Worm (Caenorhabditis elegans) whole organism, late embryonic: ENCODE measurements around the gene ugt-34.

Experiments
- C08G9.2 ChIP-seq: sonication (generic microtip); optimal IDR thresholded peaks from 2 replicates; lab custom pipeline; 2016; ENCODE audit warnings: mild to moderate bottlenecking, missing genetic modification characterization, moderate library complexity, missing compliant biosample characterization
- K02D7.2 ChIP-seq: sonication (generic microtip); optimal IDR thresholded peaks from 2 replicates; lab custom pipeline; 2017; ENCODE audit warnings: mild to moderate bottlenecking, missing genetic modification characterization, missing compliant biosample characterization
- K09A11.1 ChIP-seq: sonication (generic microtip); optimal IDR thresholded peaks from 2 replicates; lab custom pipeline; 2017; ENCODE audit warnings: antibody characterized with exemption, mild to moderate bottlenecking, missing genetic modification characterization, missing compliant biosample characterization; ENCODE audit not compliant: insufficient read depth
- ama-1 ChIP-seq: fragments of 150-350 bp; optimal IDR thresholded peaks from 2 replicates; lab custom pipeline; 2014
- ceh-14 ChIP-seq: sonication (generic microtip); optimal IDR thresholded peaks from 2 replicates; lab custom pipeline; 2016; ENCODE audit warnings: missing genotype, missing genetic modification characterization, missing compliant biosample characterization
- ceh-19 ChIP-seq: fragments of 200-800 bp; sonication (Bioruptor generic); optimal IDR thresholded peaks from 2 replicates; lab custom pipeline; 2018; ENCODE audit warnings: mild to moderate bottlenecking, missing genetic modification characterization, missing compliant biosample characterization
- ceh-31 ChIP-seq: sonication (generic microtip); optimal IDR thresholded peaks from 2 replicates; lab custom pipeline; 2016; ENCODE audit warnings: missing genetic modification characterization, missing compliant biosample characterization
- ceh-34 ChIP-seq: sonication (generic microtip); optimal IDR thresholded peaks from 2 replicates; lab custom pipeline; 2016; ENCODE audit warnings: mild to moderate bottlenecking, missing genetic modification characterization, missing compliant biosample characterization
- ceh-6 ChIP-seq: fragments of 200-800 bp; sonication (Bioruptor generic); optimal IDR thresholded peaks from 2 replicates; lab custom pipeline; 2018; ENCODE audit warnings: mild to moderate bottlenecking, missing genetic modification characterization, missing compliant biosample characterization
- dmd-4 ChIP-seq: sonication (generic microtip); optimal IDR thresholded peaks from 2 replicates; lab custom pipeline; 2016; ENCODE audit warnings: borderline replicate concordance, missing genetic modification characterization, missing compliant biosample characterization
- dve-1 ChIP-seq: sonication (generic microtip); optimal IDR thresholded peaks from 2 replicates; lab custom pipeline; 2017; ENCODE audit warnings: antibody characterized with exemption, mild to moderate bottlenecking, missing genetic modification characterization, missing compliant biosample characterization
- elt-2 ChIP-seq: sonication (generic microtip); optimal IDR thresholded peaks from 2 replicates; lab custom pipeline; 2016; ENCODE audit warnings: missing genetic modification reagents, missing genetic modification characterization, missing compliant biosample characterization
- elt-4 ChIP-seq: sonication (generic microtip); optimal IDR thresholded peaks from 2 replicates; lab custom pipeline; 2016; ENCODE audit warnings: missing genetic modification characterization, missing compliant biosample characterization
- ets-4 ChIP-seq: sonication (generic microtip); optimal IDR thresholded peaks from 2 replicates; lab custom pipeline; 2016; ENCODE audit warnings: missing genetic modification characterization, missing compliant biosample characterization
- fax-1 ChIP-seq: sonication (generic microtip); optimal IDR thresholded peaks from 2 replicates; lab custom pipeline; 2016; ENCODE audit warnings: missing genotype, missing genetic modification characterization, missing compliant biosample characterization
- gmeb-2 ChIP-seq: sonication (generic microtip); optimal IDR thresholded peaks from 2 replicates; lab custom pipeline; 2016; ENCODE audit warnings: missing genetic modification characterization, inconsistent platforms, missing compliant biosample characterization
- hlh-13 ChIP-seq: fragments of 200-800 bp; sonication (Bioruptor generic); optimal IDR thresholded peaks from 2 replicates; lab custom pipeline; 2018; ENCODE audit warnings: mild to moderate bottlenecking, missing genetic modification characterization, missing compliant biosample characterization
- hlh-15 ChIP-seq: sonication (generic microtip); optimal IDR thresholded peaks from 2 replicates; lab custom pipeline; 2016; ENCODE audit warnings: missing genetic modification characterization, missing compliant biosample characterization
- hlh-30 ChIP-seq: sonication (generic microtip); optimal IDR thresholded peaks from 2 replicates; lab custom pipeline; 2017; ENCODE audit warnings: antibody characterized with exemption, missing genetic modification characterization, missing compliant biosample characterization; ENCODE audit not compliant: insufficient read depth
- hlh-6 ChIP-seq: sonication (generic microtip); optimal IDR thresholded peaks from 2 replicates; lab custom pipeline; 2016; ENCODE audit warnings: missing genotype, missing genetic modification characterization, missing compliant biosample characterization
- madf-2 ChIP-seq: sonication (generic microtip); optimal IDR thresholded peaks from 2 replicates; lab custom pipeline; 2017; ENCODE audit warnings: missing genetic modification characterization, missing compliant biosample characterization
- mec-3 ChIP-seq: sonication (generic microtip); optimal IDR thresholded peaks from 2 replicates; lab custom pipeline; 2016; ENCODE audit warnings: borderline replicate concordance, missing genetic modification characterization, missing compliant biosample characterization
- nhr-11 ChIP-seq: fragments of 150-350 bp; optimal IDR thresholded peaks from 2 replicates; lab custom pipeline; 2014; ENCODE audit warnings: missing biosample characterization, missing genetic modification characterization
- nhr-232 ChIP-seq: sonication (generic microtip); optimal IDR thresholded peaks from 2 replicates; lab custom pipeline; 2016; ENCODE audit warnings: missing genetic modification characterization, missing compliant biosample characterization
- pat-9 ChIP-seq: fragments of 200-800 bp; sonication (Bioruptor generic); optimal IDR thresholded peaks from 2 replicates; lab custom pipeline; 2018; ENCODE audit warnings: mild to moderate bottlenecking, missing genetic modification characterization, moderate library complexity, missing compliant biosample characterization
- pax-1 ChIP-seq: fragments of 150-350 bp; optimal IDR thresholded peaks from 2 replicates; lab custom pipeline; 2014; ENCODE audit warnings: missing biosample characterization, missing genetic modification characterization
- pha-2 ChIP-seq: sonication (generic microtip); optimal IDR thresholded peaks from 2 replicates; lab custom pipeline; 2017; ENCODE audit warnings: mild to moderate bottlenecking, missing genetic modification characterization, missing compliant biosample characterization
- pros-1 ChIP-seq: fragments of 150-350 bp; optimal IDR thresholded peaks from 2 replicates; lab custom pipeline; 2014; ENCODE audit warnings: missing biosample characterization, missing genetic modification reagents, missing genetic modification characterization
- ref-2 ChIP-seq: sonication (generic microtip); optimal IDR thresholded peaks from 2 replicates; lab custom pipeline; 2016; ENCODE audit warnings: missing genetic modification characterization, missing compliant biosample characterization
- rnt-1 ChIP-seq: sonication (generic microtip); optimal IDR thresholded peaks from 2 replicates; lab custom pipeline; 2016; ENCODE audit warnings: missing genetic modification characterization, missing compliant biosample characterization
- sdc-2 ChIP-seq: sonication (generic microtip); optimal IDR thresholded peaks from 2 replicates; lab custom pipeline; 2016; ENCODE audit warnings: missing genotype, missing genetic modification characterization, missing compliant biosample characterization
- syd-9 ChIP-seq: sonication (generic microtip); optimal IDR thresholded peaks from 2 replicates; lab custom pipeline; 2016; ENCODE audit warnings: mild to moderate bottlenecking, missing genetic modification characterization, moderate library complexity, missing compliant biosample characterization
- tbx-7 ChIP-seq: sonication (generic microtip); optimal IDR thresholded peaks from 2 replicates; lab custom pipeline; 2016; ENCODE audit warnings: missing genotype, missing genetic modification characterization, missing compliant biosample characterization
- ttx-3 ChIP-seq: sonication (generic microtip); optimal IDR thresholded peaks from 2 replicates; lab custom pipeline; 2016; ENCODE audit warnings: missing genetic modification reagents, missing genetic modification characterization, missing compliant biosample characterization
- unc-3 ChIP-seq, 2 experiments: fragments of 200-800 bp in 1 of 2; sonication (Bioruptor generic) in 1 of 2; sonication (generic microtip) in 1 of 2; conservative IDR thresholded peaks in 1 of 2; optimal IDR thresholded peaks in 1 of 2; 2 replicates each; pipeline versions ENCODE4 v1.3.6 to Lab custom; 2016 to 2022; ENCODE audit warnings: missing compliant biosample characterization in 2 of 2, missing genetic modification characterization in 2 of 2, missing genetic modification reagents in 1 of 2
- unc-42 ChIP-seq: sonication (generic microtip); optimal IDR thresholded peaks from 2 replicates; lab custom pipeline; 2016; ENCODE audit warnings: missing genotype, missing genetic modification characterization, missing compliant biosample characterization
- zip-5 ChIP-seq: sonication (generic microtip); optimal IDR thresholded peaks from 2 replicates; lab custom pipeline; 2016; ENCODE audit warnings: missing genetic modification characterization, missing compliant biosample characterization

ugt-34 gene

DNA sequence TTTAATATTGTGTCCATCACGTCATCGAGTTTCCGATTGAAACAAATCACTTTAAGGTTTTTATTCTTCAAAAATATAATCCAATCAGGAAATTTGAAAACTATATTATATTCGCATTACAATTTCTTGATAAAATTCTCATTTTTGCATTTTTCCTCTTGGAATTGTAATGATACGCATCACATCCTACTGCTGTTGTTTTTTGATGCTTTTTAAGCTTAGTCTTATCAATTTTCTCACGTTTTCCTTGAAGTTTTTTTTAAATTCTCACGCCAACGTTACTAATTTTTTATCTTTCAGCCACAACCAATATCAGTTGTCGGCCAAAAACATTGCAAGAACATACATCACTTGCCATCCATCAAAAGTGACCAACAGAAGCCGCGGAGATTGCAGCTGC is 25.3 kb upstream of the ugt-34 start, which contains the start of gene gsp-1:
gsp-1 (plus strand) TSS at position 301 of the 400 bp plus-strand sequence.
- TF ChIP-seq unc-42 (tag; lab: Kevin White, UChicago): no peak
- no peak for TF ChIP-seq ref-2 (tag; lab: Kevin White, UChicago)
- no peak for TF ChIP-seq hlh-13
- no peak for TF ChIP-seq fax-1 (tag; lab: Kevin White, UChicago)
- no peak for TF ChIP-seq unc-3 (GFP tag; conservative IDR thresholded peaks at IDR 0.05; lab: Robert Waterston, UW)
- TF ChIP-seq unc-3 (tag; optimal IDR thresholded peaks at IDR 0.05; lab: Kevin White, UChicago): no peak
- no peak for TF ChIP-seq nhr-232
- no peak for TF ChIP-seq ceh-31 (tag; lab: Kevin White, UChicago)
- no peak for TF ChIP-seq syd-9
- TF ChIP-seq tbx-7 (tag; lab: Kevin White, UChicago): no peak
- no peak for TF ChIP-seq hlh-15 (tag; lab: Kevin White, UChicago)
- TF ChIP-seq pax-1: no peak
- TF ChIP-seq nhr-11: no peak
- TF ChIP-seq sdc-2 (tag; lab: Kevin White, UChicago): no peak
- TF ChIP-seq ceh-19 (GFP tag; lab: Kevin White, UChicago): no peak
- no peak for TF ChIP-seq ceh-14
- TF ChIP-seq ceh-34 (tag; lab: Kevin White, UChicago): no peak
- no peak for TF ChIP-seq dmd-4 (tag; lab: Kevin White, UChicago)
- no peak for TF ChIP-seq pha-2 (tag; lab: Kevin White, UChicago)
- TF ChIP-seq zip-5 (tag; lab: Kevin White, UChicago): no peak

DNA sequence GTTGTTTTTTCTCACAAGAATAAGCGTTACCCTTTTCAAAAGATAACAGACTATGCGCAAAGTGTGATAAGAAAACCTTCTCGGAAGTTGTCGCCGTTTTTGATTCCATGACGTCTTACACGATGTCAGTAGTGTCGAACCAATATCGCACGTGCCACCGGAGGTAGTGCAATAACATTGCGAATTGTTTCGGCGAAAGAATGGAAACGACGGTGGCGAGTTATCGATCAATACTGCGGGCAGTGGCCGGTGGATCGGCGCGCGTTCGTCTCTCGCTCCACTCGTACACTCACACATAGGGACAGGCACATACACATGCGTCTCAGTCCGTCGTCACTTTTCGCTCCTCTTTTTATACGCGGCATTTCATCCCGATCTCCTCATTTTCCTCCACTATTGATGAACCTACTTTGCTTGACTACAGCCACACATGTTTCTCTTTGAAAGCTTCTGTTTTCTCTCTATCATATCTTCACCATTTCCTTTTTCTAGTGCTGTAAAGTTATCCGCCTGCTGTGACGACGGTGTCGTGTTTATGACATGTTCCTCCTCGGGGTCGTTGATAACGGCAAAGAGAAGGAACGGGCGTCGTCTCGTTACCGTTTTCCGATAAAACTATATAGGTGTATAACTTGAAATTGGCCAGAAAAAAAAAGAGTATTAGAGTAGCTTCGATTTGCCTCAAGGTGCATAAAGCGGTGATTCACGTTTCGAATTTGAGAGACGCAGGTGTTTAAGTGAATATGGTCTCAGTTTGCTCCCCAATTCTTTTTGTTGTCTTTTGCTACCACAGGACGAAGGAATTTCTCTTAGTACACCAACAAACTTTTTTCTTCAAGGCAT is 24.6 kb upstream of the ugt-34 start:
- TF ChIP-seq mec-3 (no peak), hlh-30 (no peak), ceh-6 (GFP tag; lab: Kevin White, UChicago) (no peak), ceh-19 (GFP tag; lab: Kevin White, UChicago) (no peak), ama-1 (lab: Kevin White, UChicago) (no peak), ets-4 (tag; lab: Kevin White, UChicago) (no peak), tbx-7 (tag; lab: Kevin White, UChicago) (no peak), madf-2 (tag; lab: Kevin White, UChicago) (no peak), pat-9 (peak; percentile 11), pha-2 (tag; lab: Kevin White, UChicago) (no peak), gmeb-2 (tag; lab: Kevin White, UChicago) (no peak), hlh-6 (tag; lab: Kevin White, UChicago) (peak; percentile 47), rnt-1 (tag; lab: Kevin White, UChicago) (peak; percentile 48), ref-2 (tag; lab: Kevin White, UChicago) (peak; percentile 32), elt-2 (peak; percentile 2), hlh-13 (no peak)
- TF ChIP-seq, all 69 proteins: peak for 5

DNA sequence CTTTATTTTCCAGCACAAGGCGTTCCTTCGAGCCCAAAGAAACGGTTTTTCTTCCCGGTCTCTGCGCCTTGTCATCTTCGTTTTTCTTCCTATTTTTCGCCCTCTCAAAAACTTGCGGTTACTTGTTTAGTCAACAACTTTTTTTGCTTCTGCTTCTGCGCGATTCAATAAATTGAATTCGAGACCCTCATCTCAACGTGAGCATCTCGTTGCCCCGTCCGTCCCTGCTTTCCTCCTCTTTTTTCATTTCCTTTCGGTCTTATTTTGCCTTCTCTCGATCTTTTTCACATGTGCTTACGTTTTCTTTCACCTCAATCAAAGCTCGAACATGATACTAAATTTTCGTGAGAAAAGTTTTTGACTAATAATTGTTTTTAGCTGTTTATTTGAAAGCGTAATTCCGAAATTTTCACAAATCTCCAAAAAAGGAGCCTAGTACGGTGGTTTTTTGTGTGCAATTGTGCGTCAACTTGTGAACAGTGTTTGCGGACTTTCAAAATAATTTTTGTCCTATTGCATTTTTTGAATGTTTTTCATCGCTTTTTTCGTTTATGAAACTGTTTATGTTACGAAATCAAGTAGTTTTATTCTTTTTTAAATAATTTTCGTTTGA is 23.3 kb upstream of the ugt-34 start:
- TF ChIP-seq unc-42 (tag; lab: Kevin White, UChicago) (peak; percentile 80), ttx-3 (tag; lab: Kevin White, UChicago) (no peak), ceh-14 (no peak), tbx-7 (tag; lab: Kevin White, UChicago) (no peak), unc-3 (GFP tag; conservative IDR thresholded peaks at IDR 0.05; lab: Robert Waterston, UW) (no peak), unc-3 (tag; optimal IDR thresholded peaks at IDR 0.05; lab: Kevin White, UChicago) (no peak)
- TF ChIP-seq, all 69 proteins: peak for 1

DNA sequence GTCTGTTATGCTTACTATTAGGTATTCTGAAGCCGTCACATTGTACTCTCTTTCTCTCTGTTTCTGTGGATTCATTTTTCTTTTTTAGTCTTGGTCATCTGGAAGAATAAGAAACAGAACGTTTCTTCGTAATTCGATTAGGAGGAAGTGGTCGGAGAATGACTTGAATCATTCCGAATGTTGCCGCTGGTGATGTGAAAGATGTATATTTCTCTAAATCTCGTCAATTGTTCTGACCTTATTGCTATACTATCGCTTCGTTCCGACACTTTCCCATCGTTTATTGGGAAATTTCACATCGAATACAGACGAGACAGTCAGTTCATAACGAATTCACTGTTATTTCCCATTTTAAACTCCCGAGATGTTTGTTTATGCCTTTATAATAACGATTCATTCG is 22.3 kb upstream of the ugt-34 start:
- TF ChIP-seq elt-4 (tag; lab: Kevin White, UChicago) (no peak), K09A11.1 (tag; lab: Kevin White, UChicago) (no peak), ets-4 (tag; lab: Kevin White, UChicago) (no peak), K02D7.2 (tag; lab: Kevin White, UChicago) (no peak), ref-2 (tag; lab: Kevin White, UChicago) (no peak), dve-1 (tag; lab: Kevin White, UChicago) (no peak), C08G9.2 (tag; lab: Kevin White, UChicago) (no peak), rnt-1 (tag; lab: Kevin White, UChicago) (no peak), pros-1 (tag; lab: Kevin White, UChicago) (no peak), zip-5 (tag; lab: Kevin White, UChicago) (no peak), ceh-19 (GFP tag; lab: Kevin White, UChicago) (no peak)
- TF ChIP-seq, all 69 proteins: peak for 0
